Worm (Caenorhabditis elegans): ENCODE measurements around the gene F49H12.7.
A peak's percentile ranks its signal among the peaks of the same experiment; 100 is the strongest.

The F49H12.7 gene

ce11 chrX:2084019-2084418, 19.2 kb downstream of the F49H12.7 start, which contains the start of gene F49H12.3:
TSS of gene F49H12.3 (plus strand) at chrX:2084375.
- no peak for TF ChIP-seq hmg-11 (tag; optimal IDR thresholded peaks at IDR 0.05)
- no peak for TF ChIP-seq R02D3.7 (tag; optimal IDR thresholded peaks at IDR 0.05)
- TF ChIP-seq nhr-76 (tag; optimal IDR thresholded peaks at IDR 0.05), result no peak
- no peak for TF ChIP-seq ceh-9 (tag; optimal IDR thresholded peaks at IDR 0.05)

- TF ChIP-seq aly-2 (tag; optimal IDR thresholded peaks at IDR 0.05), result no peak
- no peak for TF ChIP-seq egl-27 (tag; optimal IDR thresholded peaks at IDR 0.05)
- no peak for TF ChIP-seq R02D3.7 (tag; optimal IDR thresholded peaks at IDR 0.05)
- no peak for TF ChIP-seq ztf-11 (tag; optimal IDR thresholded peaks at IDR 0.05)
These were observed 20.2 kb downstream of the F49H12.7 start, which contains the start of gene F49H12.2 for ce11 chrX:2084988-2085387. TSS of gene F49H12.2 (plus strand) at chrX:2085288.

ce11 chrX:2085494-2085893, 20.7 kb downstream of the F49H12.7 start:
- no peak for TF ChIP-seq nhr-76 (tag; optimal IDR thresholded peaks at IDR 0.05)
- no peak for TF ChIP-seq fos-1 (tag; optimal IDR thresholded peaks at IDR 0.05)
- TF ChIP-seq sea-2 (GFP tag; optimal IDR thresholded peaks at IDR 0.05), result no peak
- no peak for TF ChIP-seq snpc-4 (tag; optimal IDR thresholded peaks at IDR 0.05)
- no peak for TF ChIP-seq elt-1 (tag; optimal IDR thresholded peaks at IDR 0.05)
- no peak for TF ChIP-seq skn-1 (tag; optimal IDR thresholded peaks at IDR 0.05)

- no peak for TF ChIP-seq ceh-28 (tag; optimal IDR thresholded peaks at IDR 0.05)
- no peak for TF ChIP-seq unc-39 (tag; optimal IDR thresholded peaks at IDR 0.05)
- TF ChIP-seq unc-62 (GFP tag; optimal IDR thresholded peaks at IDR 0.05), result no peak
These were observed 22.9 kb downstream of the F49H12.7 start for ce11 chrX:2087716-2088115.

ce11 chrX:2089434-2089833, 24.6 kb downstream of the F49H12.7 start, which contains the start of gene lsy-2:
TSS of gene lsy-2 (plus strand) at chrX:2089704.
- TF ChIP-seq ztf-11 (tag; optimal IDR thresholded peaks at IDR 0.05) (no peak), elt-1 (tag; optimal IDR thresholded peaks at IDR 0.05) (no peak), ama-1 (optimal IDR thresholded peaks at IDR 0.05) (peak; percentile 51), mdl-1 (tag; optimal IDR thresholded peaks at IDR 0.05) (no peak), R02D3.7 (tag; optimal IDR thresholded peaks at IDR 0.05) (no peak), nhr-11 (tag; optimal IDR thresholded peaks at IDR 0.05) (no peak), lsy-12 (tag; optimal IDR thresholded peaks at IDR 0.05) (peak; percentile 5), nhr-12 (tag; optimal IDR thresholded peaks at IDR 0.05) (no peak), jun-1 (tag; optimal IDR thresholded peaks at IDR 0.05) (peak; percentile 10), fos-1 (tag; optimal IDR thresholded peaks at IDR 0.05) (no peak), egl-27 (tag; optimal IDR thresholded peaks at IDR 0.05) (no peak), pqm-1 (tag; optimal IDR thresholded peaks at IDR 0.05) (no peak), ZK546.5 (tag; optimal IDR thresholded peaks at IDR 0.05) (no peak), ceh-28 (tag; optimal IDR thresholded peaks at IDR 0.05) (peak; percentile 25), fkh-2 (tag; optimal IDR thresholded peaks at IDR 0.05) (no peak), nhr-67 (tag; optimal IDR thresholded peaks at IDR 0.05) (no peak), ceh-82 (tag; optimal IDR thresholded peaks at IDR 0.05) (no peak), nhr-76 (tag; optimal IDR thresholded peaks at IDR 0.05) (no peak), lin-39 (tag; optimal IDR thresholded peaks at IDR 0.05) (peak; percentile 83), skn-1 (tag; optimal IDR thresholded peaks at IDR 0.05) (no peak), egl-5 (tag; optimal IDR thresholded peaks at IDR 0.05) (peak; percentile 64), mml-1 (tag; optimal IDR thresholded peaks at IDR 0.05) (no peak), elt-3 (tag; optimal IDR thresholded peaks at IDR 0.05) (no peak), nhr-43 (tag; optimal IDR thresholded peaks at IDR 0.05; ENCODE audit: poor library complexity, severe bottlenecking) (no peak), nfya-1 (tag; optimal IDR thresholded peaks at IDR 0.05; ENCODE audit: insufficient read depth) (peak; percentile 98), daf-12 (tag; optimal IDR thresholded peaks at IDR 0.05) (no peak), snpc-4 (tag; optimal IDR thresholded peaks at IDR 0.05) (no peak), ceh-16 (tag; optimal IDR thresholded peaks at IDR 0.05) (no peak), elt-2 (tag; optimal IDR thresholded peaks at IDR 0.05) (peak; percentile 62), nhr-28 (tag; optimal IDR thresholded peaks at IDR 0.05) (no peak), lin-15B (tag; optimal IDR thresholded peaks at IDR 0.05) (peak; percentile 46), nhr-77 (tag; optimal IDR thresholded peaks at IDR 0.05) (no peak), ceh-9 (tag; optimal IDR thresholded peaks at IDR 0.05) (no peak), pha-4 (tag; optimal IDR thresholded peaks at IDR 0.05) (peak; percentile 72), zag-1 (tag; optimal IDR thresholded peaks at IDR 0.05) (no peak), ztf-4 (tag; optimal IDR thresholded peaks at IDR 0.05) (no peak), tbx-2 (tag; optimal IDR thresholded peaks at IDR 0.05) (no peak), nhr-25 (tag; optimal IDR thresholded peaks at IDR 0.05) (peak; percentile 88), hmg-11 (tag; optimal IDR thresholded peaks at IDR 0.05) (peak; percentile 84), unc-39 (tag; optimal IDR thresholded peaks at IDR 0.05) (no peak), unc-62 (GFP tag; optimal IDR thresholded peaks at IDR 0.05) (no peak), eor-1 (tag; optimal IDR thresholded peaks at IDR 0.05) (no peak), fkh-10 (GFP tag; optimal IDR thresholded peaks at IDR 0.05) (no peak)
